Fruit fly (Drosophila melanogaster) whole organism: ENCODE results near the gene CecB.

Experiments
- CG8478 ChIP-seq: fragments of >200 bp; optimal IDR thresholded peaks from 2 replicates; lab custom pipeline; 2018; ENCODE audit warnings: inconsistent platforms
- Dll ChIP-seq: fragments of >200 bp; optimal IDR thresholded peaks from 2 replicates; lab custom pipeline; 2017
- EcR ChIP-seq, 2 experiments: fragments of >200 bp; optimal IDR thresholded peaks; 2 replicates each; lab custom pipeline; 2017; ENCODE audit warnings: missing biosample characterization in 2 of 2, missing genetic modification characterization in 2 of 2, missing genetic modification reagents in 2 of 2
- pan ChIP-seq: fragments of >200 bp; optimal IDR thresholded peaks from 2 replicates; lab custom pipeline; 2017
- psq ChIP-seq: fragments of >200 bp; optimal IDR thresholded peaks from 2 replicates; lab custom pipeline; 2017
- usp ChIP-seq: fragments of >200 bp; optimal IDR thresholded peaks from 2 replicates; lab custom pipeline; 2017; ENCODE audit warnings: missing biosample characterization, missing genetic modification characterization, mixed read lengths

DNA sequence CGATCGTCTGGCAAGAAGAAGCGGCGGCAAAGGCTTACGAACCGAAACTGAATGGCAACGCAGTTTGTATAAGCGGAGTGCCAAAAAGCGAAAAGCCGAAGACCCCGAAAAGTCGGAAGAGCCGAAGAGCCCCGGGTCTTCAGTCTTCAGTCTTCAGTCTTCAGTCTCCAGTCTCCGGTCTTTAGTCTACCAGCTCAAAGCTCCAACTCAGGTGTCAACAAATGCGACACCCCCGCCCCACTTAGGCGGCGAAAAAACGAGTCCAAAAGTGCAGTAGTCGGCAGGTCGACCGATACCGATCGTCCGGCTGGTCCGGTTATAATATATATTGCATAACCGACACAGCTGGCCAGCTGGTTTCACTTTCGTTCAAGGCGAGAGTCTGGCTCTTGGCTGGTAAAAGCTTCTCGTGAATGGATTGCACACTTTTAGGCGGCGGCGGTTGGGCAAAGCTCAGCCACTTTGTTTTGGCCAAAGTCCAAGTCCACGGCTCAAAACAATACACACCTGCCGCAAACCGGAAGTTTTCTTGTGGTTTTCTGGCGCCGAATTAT, 29.7 kb upstream of the CecB start, which contains the start of gene CG9737:
- TF ChIP-seq pan (lab: Kevin White, UChicago) (no peak), psq (no peak), CG8478 (lab: Kevin White, UChicago) (no peak), usp (GFP tag; lab: Kevin White, UChicago) (no peak), Dll (lab: Kevin White, UChicago) (no peak), EcR (GFP tag; optimal IDR thresholded peaks at IDR 0.05; lab: Kevin White, UChicago) (no peak)
